Worm (Caenorhabditis elegans) whole organism, early embryonic: ENCODE results near the gene C08B6.3.

Experiments
- ceh-36 ChIP-seq: sonication (generic microtip); optimal IDR thresholded peaks from 2 replicates; lab custom pipeline; 2016; ENCODE audit warnings: missing genetic modification characterization, inconsistent platforms, missing compliant biosample characterization
- flt-1 ChIP-seq: fragments of 200-800 bp; sonication (Bioruptor generic); IDR thresholded peaks from 2 replicates; pipeline ENCODE4 v1.3.6; 2022; ENCODE audit warnings: missing genetic modification characterization, missing compliant biosample characterization
- hmbx-1 ChIP-seq: sonication (generic microtip); optimal IDR thresholded peaks from 2 replicates; lab custom pipeline; 2016; ENCODE audit warnings: mild to moderate bottlenecking, missing genetic modification characterization, missing compliant biosample characterization
- scrt-1 ChIP-seq: fragments of 200-800 bp; sonication (Bioruptor generic); IDR thresholded peaks from 2 replicates; pipeline ENCODE4 v1.3.6; 2022; ENCODE audit warnings: missing genetic modification characterization, missing compliant biosample characterization

DNA sequence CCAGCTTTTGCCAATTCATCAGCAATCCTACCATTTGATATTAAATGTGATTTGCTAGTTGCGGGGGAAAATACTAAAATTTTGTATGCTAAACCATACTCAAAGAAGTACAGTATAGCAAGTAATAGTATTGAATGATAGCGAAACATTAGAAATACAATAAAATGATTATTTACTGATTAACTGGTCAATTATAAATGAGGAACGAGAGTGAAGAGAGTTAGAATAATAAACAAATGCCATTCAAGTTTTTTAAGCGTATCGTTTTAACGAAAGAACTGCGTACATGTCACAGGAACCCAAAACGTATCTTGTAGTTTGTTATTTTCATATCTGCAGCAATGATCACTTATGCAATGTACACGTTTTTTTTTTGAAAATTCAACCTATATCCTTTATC, 13.7 kb downstream of the C08B6.3 start, which contains the start of gene ugt-47:
- TF ChIP-seq scrt-1 (GFP tag; lab: Robert Waterston, UW) (no peak), flt-1 (no peak), hmbx-1 (tag; lab: Kevin White, UChicago) (no peak), ceh-36 (tag; lab: Kevin White, UChicago) (no peak)
